Fruit fly (Drosophila melanogaster) whole organism, prepupa: ENCODE measurements around the gene Rad60.

Experiments
- CG15336 ChIP-seq: fragments of 200-800 bp; sonication (Bioruptor generic); IDR thresholded peaks from 2 replicates; pipeline ENCODE4 v1.3.6; 2022; ENCODE audit warnings: missing biosample characterization, missing genetic modification characterization
- dsx ChIP-seq: fragments of 200-800 bp; optimal IDR thresholded peaks from 3 replicates; lab custom pipeline; 2019; ENCODE audit warnings: missing biosample characterization, mild to moderate bottlenecking, missing genetic modification characterization, moderate library complexity; ENCODE audit not compliant: poor library complexity, severe bottlenecking
- net ChIP-seq: fragments of 200-800 bp; sonication (Bioruptor generic); optimal IDR thresholded peaks from 3 replicates; lab custom pipeline; 2016; ENCODE audit warnings: missing biosample characterization, missing genetic modification characterization

The Rad60 gene

dm6 chr3R:23201122-23201521 is 50.2 kb downstream of the Rad60 start (continued):
- TF ChIP-seq dsx (GFP tag; lab: Kevin White, UChicago) (no peak), CG15336 (0 out of 2 replicates have a peak, but pooled peaks have one; percentile 16), net (GFP tag; lab: Kevin White, UChicago) (peak; percentile 20)
- TF ChIP-seq, all 60 proteins: peak for 17
